Worm (Caenorhabditis elegans): ENCODE results near the gene btb-17.

DNA sequence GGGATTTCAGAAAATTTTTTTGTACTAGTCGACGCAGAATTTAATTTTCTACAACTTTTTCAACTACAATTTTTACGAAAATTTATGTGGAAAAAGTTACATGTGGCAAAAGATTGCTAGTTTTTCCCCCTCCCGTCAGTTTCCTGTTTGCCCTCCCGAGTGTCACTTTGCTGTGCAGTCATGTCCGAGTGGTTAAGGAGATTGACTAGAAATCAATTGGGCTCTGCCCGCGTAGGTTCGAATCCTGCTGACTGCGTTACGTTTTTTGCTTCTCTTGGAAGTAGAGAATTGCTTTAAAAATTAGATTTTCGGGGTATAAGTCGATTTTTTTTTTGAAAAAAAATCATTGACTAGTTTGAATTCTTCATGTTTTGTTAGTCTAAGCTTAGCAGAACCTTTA lies 27.4 kb upstream of the btb-17 start:
- TF ChIP-seq ztf-4 (tag; optimal IDR thresholded peaks at IDR 0.05) (no peak), mdl-1 (tag; optimal IDR thresholded peaks at IDR 0.05) (no peak), nhr-11 (tag; optimal IDR thresholded peaks at IDR 0.05) (no peak), elt-1 (tag; optimal IDR thresholded peaks at IDR 0.05) (no peak), egl-27 (tag; optimal IDR thresholded peaks at IDR 0.05) (no peak), unc-62 (GFP tag; optimal IDR thresholded peaks at IDR 0.05) (no peak), lin-11 (tag; optimal IDR thresholded peaks at IDR 0.05) (no peak), nhr-21 (tag; optimal IDR thresholded peaks at IDR 0.05) (no peak), nhr-77 (tag; optimal IDR thresholded peaks at IDR 0.05) (no peak), nhr-25 (tag; optimal IDR thresholded peaks at IDR 0.05) (no peak), sma-9 (GFP tag; optimal IDR thresholded peaks at IDR 0.05) (no peak), sma-9 (tag; optimal IDR thresholded peaks at IDR 0.05) (no peak), ama-1 (optimal IDR thresholded peaks at IDR 0.05) (no peak), alr-1 (tag; optimal IDR thresholded peaks at IDR 0.05) (no peak)
